Worm (Caenorhabditis elegans): Measurements from ENCODE around the gene W03C9.2.

DNA sequence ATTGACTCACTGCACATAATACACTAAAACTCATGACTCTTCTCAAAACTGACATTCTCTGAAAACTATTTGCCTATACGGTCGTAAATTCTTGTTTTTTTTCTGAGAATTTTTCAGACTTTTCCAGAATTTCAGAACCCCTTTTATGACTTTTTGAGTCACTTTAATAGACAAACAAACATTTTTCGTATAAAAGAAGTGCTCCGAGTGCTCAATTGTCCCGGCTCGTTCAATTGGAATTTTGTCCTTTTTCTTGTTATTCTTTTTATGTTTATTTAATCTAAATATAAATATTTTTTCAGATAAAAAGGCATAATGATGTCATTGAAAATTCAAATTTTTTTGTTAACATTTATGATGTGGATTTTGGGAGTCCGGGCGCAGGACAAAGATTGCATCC, 36.7 kb downstream of the W03C9.2 start, which contains the start of gene Y17G7B.23:
- TF ChIP-seq flt-1 (GFP tag; IDR thresholded peaks at IDR 0.05) (no peak), ztf-29 (GFP tag; IDR thresholded peaks at IDR 0.05) (no peak)

Measured in whole organism, midembryonic.